Worm (Caenorhabditis elegans): ENCODE measurements around the gene K11H12.11.

ce11 chrIV:631869-632268, 38.5 kb downstream of the K11H12.11 start:
- no peak for TF ChIP-seq zip-8 (tag; optimal IDR thresholded peaks at IDR 0.05)
- no peak for TF ChIP-seq nhr-28 (tag; optimal IDR thresholded peaks at IDR 0.05)
- TF ChIP-seq unc-62 (GFP tag; optimal IDR thresholded peaks at IDR 0.05), result no peak
- TF ChIP-seq mab-5 (tag; optimal IDR thresholded peaks at IDR 0.05), result no peak
- no peak for TF ChIP-seq nhr-12 (tag; optimal IDR thresholded peaks at IDR 0.05)
- no peak for TF ChIP-seq nhr-237 (tag; optimal IDR thresholded peaks at IDR 0.05)

All from whole organism, mixed stage, embryonic.